Worm (Caenorhabditis elegans) whole organism, L4/young adult: ENCODE results near the gene nhr-95.

Experiments used
- W03F9.2 ChIP-seq: fragments of 150-350 bp; optimal IDR thresholded peaks from 2 replicates; lab custom pipeline; 2014; ENCODE audit warnings: missing biosample characterization, missing genetic modification characterization
- dao-5 ChIP-seq: sonication (generic microtip); optimal IDR thresholded peaks from 2 replicates; lab custom pipeline; 2016; ENCODE audit warnings: missing genotype, missing genetic modification characterization, moderate library complexity, missing compliant biosample characterization
- him-1 ChIP-seq: sonication (generic microtip); optimal IDR thresholded peaks from 2 replicates; lab custom pipeline; 2016; ENCODE audit warnings: missing genotype, missing genetic modification reagents, missing genetic modification characterization, missing compliant biosample characterization

ce11 chrV:19037222-19037621 lies 45.2 kb downstream of the nhr-95 start, which contains the start of gene asp-17:
- TF ChIP-seq W03F9.2 (tag; lab: Kevin White, UChicago): no peak
- no peak for TF ChIP-seq him-1
- no peak for TF ChIP-seq dao-5 (tag; lab: Kevin White, UChicago)
